Worm (Caenorhabditis elegans): ENCODE results near the gene C30H6.9.

Gene C30H6.9

DNA sequence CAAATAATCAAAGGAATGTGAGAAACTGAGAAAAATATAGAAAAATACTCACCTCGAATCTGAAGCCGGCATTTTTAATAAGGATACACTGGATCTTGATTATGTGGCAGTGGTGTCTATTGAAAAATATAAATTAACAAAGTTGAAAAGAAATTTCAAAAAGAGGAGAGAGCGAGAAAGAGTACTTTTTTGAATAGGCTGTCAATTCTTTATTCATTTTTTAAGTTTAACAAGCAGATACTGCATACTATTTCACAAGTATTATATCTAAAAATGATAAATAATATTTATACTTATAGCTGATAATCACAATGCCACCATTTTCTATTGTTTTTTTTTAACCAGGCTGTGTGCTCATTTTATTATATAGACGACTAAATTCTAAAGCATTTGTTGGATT is 37.8 kb upstream of the C30H6.9 start, which contains the start of gene npr-26:
Gene npr-26 (minus strand): TSS at position 101 of the 400 bp plus-strand sequence.
- TF ChIP-seq php-3 (GFP tag; IDR thresholded peaks at IDR 0.05) (no peak), lsy-2 (tag; optimal IDR thresholded peaks at IDR 0.05) (no peak), lin-1 (GFP tag; IDR thresholded peaks at IDR 0.05) (no peak), vab-7 (GFP tag; IDR thresholded peaks at IDR 0.05) (no peak), ZK337.2 (GFP tag; IDR thresholded peaks at IDR 0.05) (no peak), aha-1 (tag) (no peak), spr-1 (tag; optimal IDR thresholded peaks at IDR 0.05) (no peak), ztf-11 (tag; optimal IDR thresholded peaks at IDR 0.05) (no peak), zip-11 (GFP tag; IDR thresholded peaks at IDR 0.05) (no peak), nhr-25 (tag; optimal IDR thresholded peaks at IDR 0.05; ENCODE audit: borderline replicate concordance, insufficient read depth) (no peak), nhr-48 (tag; optimal IDR thresholded peaks at IDR 0.05) (no peak)

ce11 chrIV:17413343-17413742 is 33.4 kb upstream of the C30H6.9 start:
- TF ChIP-seq tag-97 (GFP tag; IDR thresholded peaks at IDR 0.05), result no peak
- TF ChIP-seq unc-62 (GFP tag; optimal IDR thresholded peaks at IDR 0.05 in 1 of 2), result peak in 1 of 2 experiments; percentile 90
- no peak for TF ChIP-seq unc-62 (tag; optimal IDR thresholded peaks at IDR 0.05)

DNA sequence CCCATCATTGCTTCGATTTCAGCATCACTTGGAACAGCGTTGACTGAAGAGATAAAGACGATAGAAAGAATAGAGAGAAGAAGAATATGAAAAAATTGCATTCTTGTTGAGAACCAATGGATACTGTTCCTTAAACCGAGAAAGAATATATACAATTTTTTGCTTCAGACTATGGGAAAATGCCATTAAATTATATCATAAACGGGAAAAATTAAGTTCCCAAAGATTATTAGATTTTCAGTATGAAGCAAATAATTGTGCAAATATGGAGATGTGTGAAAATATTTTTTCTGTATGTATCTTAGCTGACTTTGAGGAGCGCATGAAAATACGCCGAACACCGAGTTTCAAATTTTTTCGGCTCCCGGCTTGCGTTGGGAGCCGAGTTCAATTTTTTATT is 27.5 kb upstream of the C30H6.9 start, which contains the start of gene T02D1.9:
Gene T02D1.9 (minus strand): TSS at position 101 of the 400 bp plus-strand sequence.
- no peak for TF ChIP-seq zip-2 (tag; optimal IDR thresholded peaks at IDR 0.05)
- no peak for TF ChIP-seq F37D6.2 (tag; optimal IDR thresholded peaks at IDR 0.05)
- TF ChIP-seq lim-7 (GFP tag; IDR thresholded peaks at IDR 0.05), result no peak
- peak; percentile 26 for TF ChIP-seq aha-1 (tag)
- TF ChIP-seq R02D3.7 (tag; optimal IDR thresholded peaks at IDR 0.05), result no peak

ce11 chrIV:17407025-17407424 is 27.1 kb upstream of the C30H6.9 start, which contains the start of gene T02D1.7:
Gene T02D1.7 (minus strand): TSS chrIV:17407125.
- TF ChIP-seq hmg-1.1 (GFP tag; IDR thresholded peaks at IDR 0.05), result no peak
- no peak for TF ChIP-seq daf-19 (GFP tag; conservative IDR thresholded peaks at IDR 0.05)
- TF ChIP-seq nhr-237 (tag; optimal IDR thresholded peaks at IDR 0.05), result no peak
- no peak for TF ChIP-seq tag-97 (GFP tag; IDR thresholded peaks at IDR 0.05)
- no peak for TF ChIP-seq attf-4 (tag; optimal IDR thresholded peaks at IDR 0.05)
- no peak for TF ChIP-seq vab-7 (GFP tag; IDR thresholded peaks at IDR 0.05)
- TF ChIP-seq dmd-9 (GFP tag; IDR thresholded peaks at IDR 0.05), result no peak
- TF ChIP-seq zfp-3 (GFP tag; conservative IDR thresholded peaks at IDR 0.05), result no peak
- TF ChIP-seq nhr-102 (tag; optimal IDR thresholded peaks at IDR 0.05), result no peak
- TF ChIP-seq Y75B8A.6 (GFP tag; IDR thresholded peaks at IDR 0.05), result no peak
- TF ChIP-seq dve-1 (tag; optimal IDR thresholded peaks at IDR 0.05; ENCODE audit: insufficient read depth), result no peak
- TF ChIP-seq F49E8.2 (tag; optimal IDR thresholded peaks at IDR 0.05; ENCODE audit: borderline replicate concordance), result no peak

- TF ChIP-seq dve-1 (tag; optimal IDR thresholded peaks at IDR 0.05; ENCODE audit: insufficient read depth) (peak; percentile 55), nhr-28 (tag; optimal IDR thresholded peaks at IDR 0.05) (peak; percentile 56), nhr-237 (tag; optimal IDR thresholded peaks at IDR 0.05) (no peak), mep-1 (tag; optimal IDR thresholded peaks at IDR 0.05) (no peak), Y105C5A.15 (GFP tag; IDR thresholded peaks at IDR 0.05) (no peak), madf-5 (GFP tag; IDR thresholded peaks at IDR 0.05) (no peak), daf-16 (GFP tag; optimal IDR thresholded peaks at IDR 0.05) (no peak), daf-16 (tag; optimal IDR thresholded peaks at IDR 0.05) (peak; percentile 82), pqm-1 (tag; optimal IDR thresholded peaks at IDR 0.05) (peak; percentile 9), lsy-2 (tag; optimal IDR thresholded peaks at IDR 0.05) (no peak), tag-97 (GFP tag; IDR thresholded peaks at IDR 0.05) (no peak), F37D6.2 (tag; optimal IDR thresholded peaks at IDR 0.05) (no peak), nhr-77 (tag; optimal IDR thresholded peaks at IDR 0.05) (peak; percentile 60), spr-3 (GFP tag; optimal IDR thresholded peaks at IDR 0.05) (no peak), nhr-11 (tag; optimal IDR thresholded peaks at IDR 0.05) (no peak), ztf-7 (tag; optimal IDR thresholded peaks at IDR 0.05) (peak; percentile 73)
Observed at ce11 chrIV:17406119-17406518, 26.1 kb upstream of the C30H6.9 start.

Data from whole organism, L4 larva.